Fruit fly (Drosophila melanogaster) whole organism, prepupa: ENCODE measurements around the gene CG32036.

Source experiments
- CG11294 ChIP-seq: fragments of 200-800 bp; sonication (Bioruptor generic); IDR thresholded peaks from 2 replicates; pipeline ENCODE4 v1.3.6; 2022; ENCODE audit warnings: missing biosample characterization, missing genetic modification characterization
- CG11902 ChIP-seq: fragments of 200-800 bp; sonication (Bioruptor generic); optimal IDR thresholded peaks from 3 replicates; lab custom pipeline; 2016; ENCODE audit warnings: missing biosample characterization, missing genetic modification characterization
- CG15336 ChIP-seq: fragments of 200-800 bp; sonication (Bioruptor generic); IDR thresholded peaks from 2 replicates; pipeline ENCODE4 v1.3.6; 2022; ENCODE audit warnings: missing biosample characterization, missing genetic modification characterization
- CG16779 ChIP-seq: fragments of 200-800 bp; sonication (Bioruptor generic); optimal IDR thresholded peaks from 3 replicates; lab custom pipeline; 2017; ENCODE audit warnings: missing biosample characterization, mild to moderate bottlenecking, missing genetic modification characterization
- CG3032 ChIP-seq: fragments of 200-800 bp; optimal IDR thresholded peaks from 2 replicates; lab custom pipeline; 2019; ENCODE audit warnings: missing biosample characterization, mild to moderate bottlenecking, missing genetic modification characterization, moderate library complexity
- CG34406 ChIP-seq: fragments of 200-800 bp; sonication (Bioruptor generic); optimal IDR thresholded peaks from 3 replicates; lab custom pipeline; 2016; ENCODE audit warnings: missing biosample characterization, missing genetic modification characterization
- CG4318 ChIP-seq: fragments of 200-800 bp; sonication (Bioruptor generic); optimal IDR thresholded peaks from 3 replicates; lab custom pipeline; 2017; ENCODE audit warnings: missing biosample characterization, mild to moderate bottlenecking, missing genetic modification characterization
- CG6854 ChIP-seq: fragments of 200-800 bp; sonication (Bioruptor generic); optimal IDR thresholded peaks from 2 replicates; lab custom pipeline; 2017; ENCODE audit warnings: missing biosample characterization, mild to moderate bottlenecking, missing genetic modification characterization
- CG8319 ChIP-seq: fragments of 200-800 bp; sonication (Bioruptor generic); optimal IDR thresholded peaks from 3 replicates; lab custom pipeline; 2016; ENCODE audit warnings: missing biosample characterization, missing genetic modification characterization
- Ets21C ChIP-seq: fragments of 200-800 bp; sonication (Bioruptor generic); optimal IDR thresholded peaks from 3 replicates; lab custom pipeline; 2016; ENCODE audit warnings: missing biosample characterization, missing genetic modification characterization
- OdsH ChIP-seq: fragments of 200-800 bp; sonication (Bioruptor generic); optimal IDR thresholded peaks from 3 replicates; lab custom pipeline; 2016; ENCODE audit warnings: missing biosample characterization, missing genetic modification characterization
- acj6 ChIP-seq: fragments of 200-800 bp; sonication (Bioruptor generic); optimal IDR thresholded peaks from 3 replicates; lab custom pipeline; 2016; ENCODE audit warnings: missing biosample characterization, missing genetic modification characterization
- cyc ChIP-seq: fragments of 200-800 bp; sonication (Bioruptor generic); optimal IDR thresholded peaks from 3 replicates; lab custom pipeline; 2016; ENCODE audit warnings: missing biosample characterization, missing genetic modification characterization
- fd59A ChIP-seq: fragments of 200-800 bp; sonication (Bioruptor generic); optimal IDR thresholded peaks from 2 replicates; lab custom pipeline; 2017; ENCODE audit warnings: missing biosample characterization, mild to moderate bottlenecking, missing genetic modification characterization, missing genetic modification reagents

- 0 out of 2 replicates have a peak, but pooled peaks have one; percentile 9 for TF ChIP-seq CG11294 (GFP tag; lab: Robert Waterston, UW)
- TF ChIP-seq Ets21C = no peak
- no peak for TF ChIP-seq CG4318
- TF ChIP-seq fd59A (GFP tag; lab: Kevin White, UChicago) = no peak
- no peak for TF ChIP-seq CG6854 (GFP tag; lab: Kevin White, UChicago)
- TF ChIP-seq CG15336 (GFP tag; lab: Robert Waterston, UW) = peak; percentile 39
- no peak for TF ChIP-seq OdsH (GFP tag; lab: Kevin White, UChicago)
- TF ChIP-seq CG3032 (tag; lab: Kevin White, UChicago) = no peak
- no peak for TF ChIP-seq CG11902 (GFP tag; lab: Kevin White, UChicago)
- TF ChIP-seq acj6 = no peak
- TF ChIP-seq CG34406 (GFP tag; lab: Kevin White, UChicago) = no peak
- no peak for TF ChIP-seq CG16779
- TF ChIP-seq CG8319 (GFP tag; lab: Kevin White, UChicago) = no peak
- no peak for TF ChIP-seq cyc (GFP tag; lab: Kevin White, UChicago)
Measured at dm6 chr3L:9447239-9447777, 41.7 kb downstream of the CG32036 start.
